Worm (Caenorhabditis elegans): ENCODE data around the gene M03B6.5.

- TF ChIP-seq pax-1 (tag; optimal IDR thresholded peaks at IDR 0.05) = no peak
- no peak for TF ChIP-seq unc-86 (tag; optimal IDR thresholded peaks at IDR 0.05)
- no peak for TF ChIP-seq ceh-22 (tag; optimal IDR thresholded peaks at IDR 0.05)
- no peak for TF ChIP-seq nhr-11 (tag; optimal IDR thresholded peaks at IDR 0.05)
- TF ChIP-seq C08G9.2 (tag; optimal IDR thresholded peaks at IDR 0.05) = no peak
- no peak for TF ChIP-seq elt-2 (tag; optimal IDR thresholded peaks at IDR 0.05)
- no peak for TF ChIP-seq ets-4 (tag; optimal IDR thresholded peaks at IDR 0.05)
- TF ChIP-seq ceh-9 (tag; optimal IDR thresholded peaks at IDR 0.05) = no peak
Observed at ce11 chrX:13833448-13833847, 10.3 kb upstream of the M03B6.5 start.
